Worm (Caenorhabditis elegans) whole organism, L2 larva: ENCODE data around the gene wnk-1.
A peak's percentile ranks its signal among the peaks of the same experiment; 100 is the strongest.
"Not testable (repeated sequence)": the region's sequence is repeated elsewhere in the genome, so short reads cannot be mapped to it uniquely, and the experiment has no call there.

Experiments
- C34F6.9 ChIP-seq: fragments of 150-350 bp; optimal IDR thresholded peaks from 2 replicates; lab custom pipeline; 2014; ENCODE audit warnings: missing biosample characterization, missing genetic modification characterization
- F13H6.1 ChIP-seq: sonication (generic microtip); optimal IDR thresholded peaks from 2 replicates; lab custom pipeline; 2016; ENCODE audit warnings: missing genetic modification characterization, missing compliant biosample characterization
- R02D3.7 ChIP-seq: fragments of 150-350 bp; optimal IDR thresholded peaks from 2 replicates; lab custom pipeline; 2014; ENCODE audit warnings: missing biosample characterization, missing genetic modification characterization
- Y55F3AM.14 ChIP-seq: fragments of 200-800 bp; sonication (Bioruptor generic); optimal IDR thresholded peaks from 2 replicates; lab custom pipeline; 2018; ENCODE audit warnings: mild to moderate bottlenecking, missing genetic modification characterization, missing compliant biosample characterization
- ZK546.5 ChIP-seq: sonication (generic microtip); optimal IDR thresholded peaks from 2 replicates; lab custom pipeline; 2017; ENCODE audit warnings: missing biosample characterization, missing genetic modification characterization
- alr-1 ChIP-seq: fragments of 150-350 bp; optimal IDR thresholded peaks from 2 replicates; lab custom pipeline; 2014; ENCODE audit warnings: missing biosample characterization, missing genetic modification characterization
- aly-2 ChIP-seq: fragments of 150-350 bp; optimal IDR thresholded peaks from 2 replicates; lab custom pipeline; 2014; ENCODE audit warnings: missing biosample characterization, missing genetic modification characterization
- ama-1 ChIP-seq: fragments of 150-350 bp; optimal IDR thresholded peaks from 2 replicates; lab custom pipeline; 2018; ENCODE audit warnings: inconsistent platforms
- blmp-1 ChIP-seq: sonication (generic microtip); optimal IDR thresholded peaks from 2 replicates; lab custom pipeline; 2017; ENCODE audit warnings: missing genetic modification characterization, mild to moderate bottlenecking, missing compliant biosample characterization, antibody characterized with exemption, moderate library complexity; ENCODE audit not compliant: insufficient read depth
- ceh-16 ChIP-seq: fragments of 150-350 bp; optimal IDR thresholded peaks from 2 replicates; lab custom pipeline; 2014; ENCODE audit warnings: missing biosample characterization, missing genetic modification characterization
- ceh-82 ChIP-seq: fragments of 150-350 bp; optimal IDR thresholded peaks from 2 replicates; lab custom pipeline; 2014; ENCODE audit warnings: missing biosample characterization, missing genetic modification characterization
- crh-2 ChIP-seq: sonication (generic microtip); optimal IDR thresholded peaks from 2 replicates; lab custom pipeline; 2017; ENCODE audit warnings: missing biosample characterization, missing genetic modification characterization
- egl-27 ChIP-seq: sonication (generic microtip); optimal IDR thresholded peaks from 3 replicates; lab custom pipeline; 2017; ENCODE audit warnings: missing biosample characterization, missing genetic modification reagents, missing genetic modification characterization
- elt-1 ChIP-seq: fragments of 150-350 bp; optimal IDR thresholded peaks from 2 replicates; lab custom pipeline; 2014; ENCODE audit warnings: missing biosample characterization, missing genetic modification characterization
- elt-3 ChIP-seq: sonication (generic microtip); optimal IDR thresholded peaks from 2 replicates; lab custom pipeline; 2017; ENCODE audit warnings: missing biosample characterization, missing genetic modification characterization
- fos-1 ChIP-seq: fragments of 150-350 bp; optimal IDR thresholded peaks from 2 replicates; lab custom pipeline; 2014; ENCODE audit warnings: missing biosample characterization, missing genetic modification characterization
- lin-11 ChIP-seq: fragments of 150-350 bp; sonication (generic microtip); optimal IDR thresholded peaks from 2 replicates; lab custom pipeline; 2014; ENCODE audit warnings: missing biosample characterization, missing genetic modification characterization, inconsistent platforms, mixed read lengths
- lin-13 ChIP-seq: fragments of 150-350 bp; optimal IDR thresholded peaks from 2 replicates; lab custom pipeline; 2014; ENCODE audit warnings: missing biosample characterization, missing genetic modification reagents, missing genetic modification characterization
- lsy-2 ChIP-seq, 2 experiments: fragments of 150-350 bp in 1 of 2; sonication (generic microtip) in 1 of 2; optimal IDR thresholded peaks; 2 replicates each; lab custom pipeline; 2014 to 2017; ENCODE audit warnings: missing biosample characterization in 2 of 2, missing genetic modification characterization in 2 of 2
- mab-5 ChIP-seq: fragments of 150-350 bp; optimal IDR thresholded peaks from 2 replicates; lab custom pipeline; 2014; ENCODE audit warnings: missing biosample characterization, missing genetic modification characterization
- mbf-1 ChIP-seq: sonication (generic microtip); optimal IDR thresholded peaks from 2 replicates; lab custom pipeline; 2017; ENCODE audit warnings: missing biosample characterization, missing genetic modification characterization
- mdl-1 ChIP-seq, 2 experiments: fragments of 150-350 bp in 1 of 2; sonication (generic microtip) in 1 of 2; optimal IDR thresholded peaks; 2 replicates each; lab custom pipeline; 2017; ENCODE audit warnings: missing biosample characterization in 2 of 2, missing genetic modification characterization in 2 of 2
- nhr-10 ChIP-seq: sonication (generic microtip); optimal IDR thresholded peaks from 2 replicates; lab custom pipeline; 2017; ENCODE audit warnings: missing biosample characterization, missing genetic modification characterization
- nhr-11 ChIP-seq: fragments of 150-350 bp; optimal IDR thresholded peaks from 2 replicates; lab custom pipeline; 2014; ENCODE audit warnings: missing biosample characterization, missing genetic modification characterization
- nhr-12 ChIP-seq: fragments of 150-350 bp; optimal IDR thresholded peaks from 2 replicates; lab custom pipeline; 2014; ENCODE audit warnings: missing biosample characterization, missing genetic modification characterization
- nhr-129 ChIP-seq: fragments of 150-350 bp; optimal IDR thresholded peaks from 2 replicates; lab custom pipeline; 2014; ENCODE audit warnings: missing biosample characterization, missing genetic modification characterization
- nhr-21 ChIP-seq: fragments of 150-350 bp; optimal IDR thresholded peaks from 2 replicates; lab custom pipeline; 2014; ENCODE audit warnings: missing biosample characterization, missing genetic modification characterization
- nhr-237 ChIP-seq: fragments of 150-350 bp; optimal IDR thresholded peaks from 2 replicates; lab custom pipeline; 2014; ENCODE audit warnings: missing biosample characterization, missing genetic modification characterization
- nhr-6 ChIP-seq: fragments of 150-350 bp; optimal IDR thresholded peaks from 2 replicates; lab custom pipeline; 2014; ENCODE audit warnings: missing biosample characterization, missing genetic modification characterization
- nhr-77 ChIP-seq: fragments of 150-350 bp; optimal IDR thresholded peaks from 2 replicates; lab custom pipeline; 2014; ENCODE audit warnings: missing biosample characterization, missing genetic modification characterization
- peb-1 ChIP-seq: fragments of 150-350 bp; optimal IDR thresholded peaks from 2 replicates; lab custom pipeline; 2014; ENCODE audit warnings: missing biosample characterization, missing genetic modification characterization
- sem-4 ChIP-seq: fragments of 150-350 bp; optimal IDR thresholded peaks from 2 replicates; lab custom pipeline; 2014; ENCODE audit warnings: missing biosample characterization, missing genetic modification reagents, missing genetic modification characterization
- sma-9 ChIP-seq, 2 experiments: fragments of 150-350 bp in 1 of 2; sonication (generic microtip) in 1 of 2; optimal IDR thresholded peaks; 2 replicates each; lab custom pipeline; 2014 to 2016; ENCODE audit warnings: missing genetic modification characterization in 2 of 2, mild to moderate bottlenecking in 1 of 2, missing biosample characterization in 1 of 2, missing compliant biosample characterization in 1 of 2, missing genetic modification reagents in 1 of 2, moderate library complexity in 1 of 2
- snpc-4 ChIP-seq: fragments of 150-350 bp; optimal IDR thresholded peaks from 2 replicates; lab custom pipeline; 2014; ENCODE audit warnings: missing biosample characterization, missing genetic modification characterization
- unc-39 ChIP-seq: fragments of 150-350 bp; optimal IDR thresholded peaks from 2 replicates; lab custom pipeline; 2014; ENCODE audit warnings: missing biosample characterization, missing genetic modification characterization
- unc-55 ChIP-seq: fragments of 150-350 bp; sonication (generic microtip); optimal IDR thresholded peaks from 3 replicates; lab custom pipeline; 2014; ENCODE audit warnings: missing biosample characterization, missing genetic modification reagents, missing genetic modification characterization
- unc-62 ChIP-seq: fragments of 150-350 bp; optimal IDR thresholded peaks from 2 replicates; lab custom pipeline; 2014; ENCODE audit warnings: missing biosample characterization, missing genetic modification reagents, missing genetic modification characterization
- zag-1 ChIP-seq: fragments of 150-350 bp; optimal IDR thresholded peaks from 2 replicates; lab custom pipeline; 2014; ENCODE audit warnings: missing biosample characterization, missing genetic modification characterization
- ztf-1 ChIP-seq: fragments of 200-800 bp; sonication (Bioruptor generic); conservative IDR thresholded peaks from 2 replicates; pipeline ENCODE4 v1.3.6; 2022; ENCODE audit warnings: missing genetic modification characterization, missing compliant biosample characterization

The wnk-1 gene

ce11 chrIV:9191183-9191582 lies 8.7 kb upstream of the wnk-1 start (continued):
- TF ChIP-seq crh-2 (tag; lab: Kevin White, UChicago) (peak; percentile 73), nhr-21 (tag; lab: Kevin White, UChicago) (peak; percentile 53), mab-5 (tag; lab: Kevin White, UChicago) (no peak), egl-27 (tag; lab: Kevin White, UChicago) (peak; percentile 46), elt-3 (no peak), aly-2 (tag; lab: Kevin White, UChicago) (no peak), nhr-11 (no peak), R02D3.7 (tag; lab: Kevin White, UChicago) (no peak), peb-1 (tag; lab: Kevin White, UChicago) (no peak), nhr-237 (tag; lab: Kevin White, UChicago) (no peak), unc-62 (GFP tag; lab: Kevin White, UChicago) (no peak)

- no peak for TF ChIP-seq elt-1 (tag; lab: Kevin White, UChicago)
- no peak for TF ChIP-seq mbf-1 (tag; lab: Kevin White, UChicago)
- no peak for TF ChIP-seq fos-1
- TF ChIP-seq alr-1: no peak
- TF ChIP-seq ceh-16: no peak
- no peak for TF ChIP-seq ZK546.5 (tag; lab: Kevin White, UChicago)
- no peak for TF ChIP-seq nhr-21 (tag; lab: Kevin White, UChicago)
- no peak for TF ChIP-seq ceh-82 (tag; lab: Kevin White, UChicago)
- TF ChIP-seq unc-62 (GFP tag; lab: Kevin White, UChicago): no peak
- no peak for TF ChIP-seq Y55F3AM.14
- TF ChIP-seq unc-39: no peak
- TF ChIP-seq nhr-77: no peak
- TF ChIP-seq C34F6.9 (tag; lab: Kevin White, UChicago): no peak
- TF ChIP-seq sma-9 (GFP tag; optimal IDR thresholded peaks at IDR 0.05; lab: Kevin White, UChicago): no peak
- no peak for TF ChIP-seq sma-9 (tag; optimal IDR thresholded peaks at IDR 0.05; lab: Kevin White, UChicago)
- TF ChIP-seq egl-27 (tag; lab: Kevin White, UChicago): no peak
- no peak for TF ChIP-seq nhr-129
- no peak for TF ChIP-seq blmp-1 (tag; lab: Kevin White, UChicago)
- TF ChIP-seq peb-1 (tag; lab: Kevin White, UChicago): no peak
- no peak for TF ChIP-seq nhr-10 (tag; lab: Kevin White, UChicago)
These were observed 7.4 kb upstream of the wnk-1 start, which contains the start of gene C46C2.5 for ce11 chrIV:9192522-9192921. Gene C46C2.5, minus strand, starts transcription at chrIV:9192622.

- not testable (repeated sequence) for TF ChIP-seq nhr-12 (tag; lab: Kevin White, UChicago); unc-62 (GFP tag; lab: Kevin White, UChicago); alr-1
These were observed 5.4 kb upstream of the wnk-1 start, which contains the start of gene C46C2.7 for ce11 chrIV:9194524-9194923. Gene C46C2.7, plus strand, starts transcription at chrIV:9194824.

ce11 chrIV:9196023-9196636 lies 3.8 kb upstream of the wnk-1 start:
- peak in 1 of 2 experiments; percentile 66 for TF ChIP-seq lsy-2 (tag; optimal IDR thresholded peaks at IDR 0.05; lab: Kevin White, UChicago)

DNA sequence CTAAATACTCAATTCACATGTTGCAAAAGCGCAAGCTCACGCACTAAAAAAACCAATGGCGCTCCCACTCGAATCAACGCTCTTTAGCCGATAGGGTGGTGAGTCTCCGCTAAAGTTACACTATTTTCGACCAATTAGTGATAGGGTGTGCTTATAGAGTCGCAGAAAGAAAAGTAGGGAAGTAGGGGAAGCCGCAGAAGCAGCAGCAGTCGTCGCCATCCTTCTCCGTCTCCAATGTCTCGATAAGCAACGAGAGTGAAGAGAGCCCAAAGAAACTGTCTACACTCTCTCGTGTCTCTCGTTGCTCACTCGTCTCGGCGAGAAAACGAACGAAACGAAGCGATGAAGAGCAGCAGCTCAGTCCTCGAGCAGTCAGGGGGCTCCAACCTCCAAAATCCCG lies 3.1 kb upstream of the wnk-1 start:
- no peak for TF ChIP-seq nhr-11
- peak; percentile 32 for TF ChIP-seq lin-11 (tag; lab: Kevin White, UChicago)
- no peak for TF ChIP-seq nhr-77
- peak; percentile 48 to 54 for TF ChIP-seq mdl-1 (tag; optimal IDR thresholded peaks at IDR 0.05; lab: Kevin White, UChicago)
- peak; percentile 52 for TF ChIP-seq crh-2 (tag; lab: Kevin White, UChicago)
- no peak for TF ChIP-seq nhr-10 (tag; lab: Kevin White, UChicago)
- no peak for TF ChIP-seq nhr-12 (tag; lab: Kevin White, UChicago)
- peak; percentile 82 for TF ChIP-seq unc-55
- peak; percentile 82 for TF ChIP-seq zag-1
- peak; percentile 19 for TF ChIP-seq nhr-6
- TF ChIP-seq ztf-1 (GFP tag; lab: Robert Waterston, UW): no peak
- TF ChIP-seq R02D3.7 (tag; lab: Kevin White, UChicago): no peak
- TF ChIP-seq ama-1: no peak
- TF ChIP-seq nhr-129: peak; percentile 90
- TF ChIP-seq C34F6.9 (tag; lab: Kevin White, UChicago): peak; percentile 73
- TF ChIP-seq fos-1: peak; percentile 72
- peak; percentile 57 for TF ChIP-seq egl-27 (tag; lab: Kevin White, UChicago)
- TF ChIP-seq sma-9 (GFP tag; optimal IDR thresholded peaks at IDR 0.05; lab: Kevin White, UChicago): peak; percentile 92
- TF ChIP-seq sma-9 (tag; optimal IDR thresholded peaks at IDR 0.05; lab: Kevin White, UChicago): no peak
- peak; percentile 15 for TF ChIP-seq Y55F3AM.14
- TF ChIP-seq F13H6.1: peak; percentile 90
- TF ChIP-seq snpc-4 (tag; lab: Kevin White, UChicago): peak; percentile 56
- TF ChIP-seq blmp-1 (tag; lab: Kevin White, UChicago): peak; percentile 27
- TF ChIP-seq ceh-82 (tag; lab: Kevin White, UChicago): peak; percentile 77
- TF ChIP-seq lsy-2 (tag; optimal IDR thresholded peaks at IDR 0.05; lab: Kevin White, UChicago): peak in 1 of 2 experiments; percentile 43
- TF ChIP-seq lin-13: peak; percentile 10
- peak; percentile 21 for TF ChIP-seq sem-4
- TF ChIP-seq mab-5 (tag; lab: Kevin White, UChicago): peak; percentile 19
